Fruit fly (Drosophila melanogaster) whole organism: ENCODE results near the gene Osi9.

ENCODE experiments used
- CG8478 ChIP-seq: fragments of >200 bp; optimal IDR thresholded peaks from 2 replicates; lab custom pipeline; 2018; ENCODE audit warnings: inconsistent platforms
- Dll ChIP-seq: fragments of >200 bp; optimal IDR thresholded peaks from 2 replicates; lab custom pipeline; 2017
- EcR ChIP-seq, 2 experiments: fragments of >200 bp; optimal IDR thresholded peaks; 2 replicates each; lab custom pipeline; 2017; ENCODE audit warnings: missing biosample characterization in 2 of 2, missing genetic modification characterization in 2 of 2, missing genetic modification reagents in 2 of 2
- pan ChIP-seq: fragments of >200 bp; optimal IDR thresholded peaks from 2 replicates; lab custom pipeline; 2017
- psq ChIP-seq: fragments of >200 bp; optimal IDR thresholded peaks from 2 replicates; lab custom pipeline; 2017
- usp ChIP-seq: fragments of >200 bp; optimal IDR thresholded peaks from 2 replicates; lab custom pipeline; 2017; ENCODE audit warnings: missing biosample characterization, missing genetic modification characterization, mixed read lengths

The Osi9 gene

DNA sequence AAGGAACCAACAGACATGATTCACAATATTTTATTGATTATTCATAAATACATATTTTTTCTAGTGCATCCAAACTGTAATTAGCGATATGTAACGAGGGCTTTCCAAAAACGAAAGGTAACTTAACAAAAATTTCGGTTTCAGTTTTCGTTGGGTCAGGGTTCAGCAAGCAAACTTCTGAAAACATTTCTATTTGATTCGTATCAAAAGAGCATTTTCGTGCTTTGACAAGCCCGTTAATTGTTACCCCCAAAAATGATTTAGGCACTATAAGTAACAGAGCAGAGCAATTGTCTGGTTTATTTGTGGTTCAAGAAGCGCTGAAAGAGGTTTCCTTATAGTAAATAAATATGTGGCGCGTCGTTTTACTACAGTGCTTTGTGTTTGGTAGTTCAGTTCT, 5.9 kb downstream of the Osi9 start, which contains the start of gene Osi10b:
TSS of gene Osi10b (plus strand) at position 301 of the 400 bp plus-strand sequence.
- no peak for TF ChIP-seq usp (GFP tag; lab: Kevin White, UChicago)
- no peak for TF ChIP-seq pan (lab: Kevin White, UChicago)
- no peak for TF ChIP-seq CG8478 (lab: Kevin White, UChicago)
- no peak for TF ChIP-seq psq (lab: Kevin White, UChicago)
- no peak for TF ChIP-seq EcR (GFP tag; optimal IDR thresholded peaks at IDR 0.05; lab: Kevin White, UChicago)
- TF ChIP-seq Dll (lab: Kevin White, UChicago), result no peak

dm6 chr3R:6268657-6269056, 8.6 kb downstream of the Osi9 start, which contains the start of gene Osi11:
Gene Osi11, minus strand, starts transcription at chr3R:6268757.
- TF ChIP-seq psq (lab: Kevin White, UChicago) (no peak), pan (lab: Kevin White, UChicago) (no peak), usp (GFP tag; lab: Kevin White, UChicago) (no peak), EcR (GFP tag; optimal IDR thresholded peaks at IDR 0.05; lab: Kevin White, UChicago) (no peak), CG8478 (lab: Kevin White, UChicago) (no peak), Dll (lab: Kevin White, UChicago) (no peak)

DNA sequence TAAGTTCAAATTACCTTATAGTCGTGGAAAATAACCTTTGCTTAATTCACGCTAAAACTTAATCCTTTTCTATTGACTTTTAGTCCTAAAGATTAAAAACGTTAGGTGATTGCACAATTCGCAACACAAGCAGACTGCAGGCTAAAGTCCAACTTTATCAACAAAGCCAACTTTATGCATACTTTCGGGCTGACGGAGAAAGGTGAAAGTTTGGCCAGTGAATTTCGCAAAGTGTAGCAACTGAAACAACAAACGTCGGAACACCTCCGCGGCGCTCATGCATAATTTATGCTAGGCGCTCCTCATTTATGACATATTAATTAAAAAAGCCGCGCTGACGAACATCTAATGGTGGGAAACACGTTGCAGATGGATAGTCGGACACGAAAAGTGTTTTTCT, 10.0 kb downstream of the Osi9 start:
- TF ChIP-seq psq (lab: Kevin White, UChicago), result no peak
- no peak for TF ChIP-seq Dll (lab: Kevin White, UChicago)
- TF ChIP-seq CG8478 (lab: Kevin White, UChicago), result no peak
- TF ChIP-seq usp (GFP tag; lab: Kevin White, UChicago), result no peak
- TF ChIP-seq pan (lab: Kevin White, UChicago), result no peak
- TF ChIP-seq EcR (GFP tag; optimal IDR thresholded peaks at IDR 0.05; lab: Kevin White, UChicago), result no peak

DNA sequence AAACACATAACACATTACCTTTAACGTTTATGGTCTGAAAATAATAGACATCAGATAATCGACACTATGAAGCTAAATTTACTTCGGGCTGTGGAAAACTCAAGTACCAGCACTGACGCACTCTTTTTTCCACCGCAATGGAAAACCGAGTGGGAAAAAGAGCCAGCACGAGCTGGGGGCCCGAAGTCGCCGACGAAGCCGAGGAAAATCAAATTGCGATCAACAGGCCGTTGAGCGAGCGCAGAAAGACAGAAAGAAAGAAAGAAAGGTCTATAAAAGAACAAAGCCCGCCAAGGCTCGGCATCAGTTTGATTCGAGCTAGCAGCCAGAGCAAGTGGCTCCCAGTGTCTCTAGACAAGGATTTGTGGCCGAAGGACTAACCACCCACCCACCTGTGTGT, 18.2 kb downstream of the Osi9 start, which contains the start of gene Osi12:
TSS of gene Osi12 (plus strand) at position 301 of the 400 bp plus-strand sequence.
- TF ChIP-seq pan (lab: Kevin White, UChicago) (no peak), CG8478 (lab: Kevin White, UChicago) (no peak), Dll (lab: Kevin White, UChicago) (no peak), usp (GFP tag; lab: Kevin White, UChicago) (no peak), psq (lab: Kevin White, UChicago) (no peak), EcR (GFP tag; optimal IDR thresholded peaks at IDR 0.05; lab: Kevin White, UChicago) (no peak)

dm6 chr3R:6285100-6285499, 25.1 kb downstream of the Osi9 start, which contains the start of gene CG15597:
Gene CG15597, minus strand, starts transcription at chr3R:6285200.
- TF ChIP-seq CG8478 (lab: Kevin White, UChicago) (no peak), Dll (lab: Kevin White, UChicago) (no peak), EcR (GFP tag; optimal IDR thresholded peaks at IDR 0.05; lab: Kevin White, UChicago) (no peak), psq (lab: Kevin White, UChicago) (no peak), pan (lab: Kevin White, UChicago) (no peak), usp (GFP tag; lab: Kevin White, UChicago) (no peak)

- TF ChIP-seq psq (lab: Kevin White, UChicago), result no peak
- no peak for TF ChIP-seq CG8478 (lab: Kevin White, UChicago)
- no peak for TF ChIP-seq EcR (GFP tag; optimal IDR thresholded peaks at IDR 0.05; lab: Kevin White, UChicago)
- no peak for TF ChIP-seq Dll (lab: Kevin White, UChicago)
- no peak for TF ChIP-seq usp (GFP tag; lab: Kevin White, UChicago)
- no peak for TF ChIP-seq pan (lab: Kevin White, UChicago)
Observed at dm6 chr3R:6287433-6287832, 27.4 kb downstream of the Osi9 start, which contains the start of gene CG15594. Gene CG15594, plus strand, starts transcription at chr3R:6287733.

- TF ChIP-seq psq (lab: Kevin White, UChicago) (no peak), CG8478 (lab: Kevin White, UChicago) (no peak), pan (lab: Kevin White, UChicago) (no peak)
Observed at dm6 chr3R:6290289-6290688, 30.3 kb downstream of the Osi9 start.

dm6 chr3R:6291437-6291836, 31.4 kb downstream of the Osi9 start, which contains the start of gene Osi13:
Gene Osi13, plus strand, starts transcription at chr3R:6291737.
- TF ChIP-seq pan (lab: Kevin White, UChicago) (no peak), usp (GFP tag; lab: Kevin White, UChicago) (no peak), psq (lab: Kevin White, UChicago) (no peak), EcR (GFP tag; optimal IDR thresholded peaks at IDR 0.05; lab: Kevin White, UChicago) (no peak), CG8478 (lab: Kevin White, UChicago) (no peak), Dll (lab: Kevin White, UChicago) (no peak)

DNA sequence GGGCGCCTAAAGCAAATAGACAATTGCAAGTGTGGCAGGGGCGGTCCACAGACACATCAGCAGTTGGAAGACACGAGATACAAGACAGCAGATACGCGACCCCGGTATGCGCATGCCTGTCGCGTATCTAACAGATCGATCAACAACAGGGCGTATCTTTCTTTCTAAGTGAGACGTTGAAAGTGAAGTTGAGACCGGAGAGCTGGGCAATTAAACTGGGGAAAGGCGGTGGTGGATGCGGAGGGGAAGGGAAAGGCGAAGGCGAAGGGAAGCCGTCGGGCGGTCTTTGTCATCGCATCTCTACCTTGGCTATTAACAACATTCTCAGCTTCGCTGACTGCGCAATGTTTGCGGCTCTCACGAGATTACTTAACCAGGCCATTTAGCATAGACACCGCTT, 34.0 kb downstream of the Osi9 start:
- TF ChIP-seq CG8478 (lab: Kevin White, UChicago) (no peak), Dll (lab: Kevin White, UChicago) (no peak), psq (lab: Kevin White, UChicago) (no peak), EcR (GFP tag; optimal IDR thresholded peaks at IDR 0.05; lab: Kevin White, UChicago) (no peak), pan (lab: Kevin White, UChicago) (no peak), usp (GFP tag; lab: Kevin White, UChicago) (no peak)

DNA sequence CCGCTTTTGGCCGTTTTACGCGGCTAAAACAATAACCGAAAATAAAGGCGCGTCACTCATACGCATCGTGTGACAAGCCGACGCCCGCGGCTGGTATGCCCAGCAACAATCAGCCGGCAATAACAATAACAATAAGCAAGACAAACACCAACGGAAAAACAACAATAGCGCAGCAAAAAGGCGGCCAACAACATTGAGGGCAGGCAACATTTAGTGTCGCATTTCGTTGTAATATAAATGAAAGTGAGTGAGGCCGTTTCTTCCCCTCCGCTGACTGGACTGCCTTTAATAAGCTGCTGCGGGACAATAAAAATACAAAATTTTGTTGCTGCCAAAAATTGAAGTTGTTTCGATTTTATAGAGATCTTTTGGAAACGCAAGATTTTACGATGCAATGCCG, 37.2 kb downstream of the Osi9 start:
- TF ChIP-seq pan (lab: Kevin White, UChicago), result no peak
- TF ChIP-seq Dll (lab: Kevin White, UChicago), result no peak
- TF ChIP-seq CG8478 (lab: Kevin White, UChicago), result no peak
- TF ChIP-seq usp (GFP tag; lab: Kevin White, UChicago), result no peak
- TF ChIP-seq EcR (GFP tag; optimal IDR thresholded peaks at IDR 0.05; lab: Kevin White, UChicago), result no peak
- TF ChIP-seq psq (lab: Kevin White, UChicago), result no peak

- TF ChIP-seq EcR (GFP tag; optimal IDR thresholded peaks at IDR 0.05; lab: Kevin White, UChicago) (no peak), CG8478 (lab: Kevin White, UChicago) (no peak), pan (lab: Kevin White, UChicago) (no peak)
Observed at dm6 chr3R:6298828-6299227, 38.8 kb downstream of the Osi9 start, which contains the start of gene Osi14. Gene Osi14, plus strand, starts transcription at chr3R:6299128.
